Fruit fly (Drosophila melanogaster) Kc167 (cell line): ENCODE data around the gene CG4660.

Source experiments
- Myc ChIP-seq: fragments of >200 bp; optimal IDR thresholded peaks from 2 replicates; lab custom pipeline; 2017; ENCODE audit warnings: missing external identifiers
- insv ChIP-seq: fragments of >200 bp; optimal IDR thresholded peaks from 3 replicates; lab custom pipeline; 2018; ENCODE audit warnings: missing external identifiers
- psq ChIP-seq: fragments of >200 bp; optimal IDR thresholded peaks from 2 replicates; lab custom pipeline; 2017; ENCODE audit warnings: missing external identifiers
- ttk ChIP-seq: sonication (Bioruptor generic); optimal IDR thresholded peaks from 2 replicates; lab custom pipeline; 2017; ENCODE audit warnings: missing external identifiers

dm6 chrX:6037180-6037946, 43.8 kb downstream of the CG4660 start, which contains the start of the genes rux and MCTS1:
- no peak for TF ChIP-seq Myc (lab: Kevin White, UChicago)
- TF ChIP-seq psq = no peak
- TF ChIP-seq insv (lab: Kevin White, UChicago) = no peak
- no peak for TF ChIP-seq ttk (lab: Kevin White, UChicago)
